Worm (Caenorhabditis elegans) whole organism, L4 larva: ENCODE measurements around the gene srh-172.

Source experiments
- F10B5.3 ChIP-seq: sonication (generic microtip); optimal IDR thresholded peaks from 2 replicates; lab custom pipeline; 2016; ENCODE audit warnings: mild to moderate bottlenecking, missing genetic modification characterization, missing compliant biosample characterization
- F26F4.8 ChIP-seq: fragments of 200-800 bp; sonication (Bioruptor generic); conservative IDR thresholded peaks from 2 replicates; pipeline ENCODE4 v1.3.6; 2022; ENCODE audit warnings: missing genetic modification characterization, missing compliant biosample characterization
- F37D6.2 ChIP-seq: sonication (generic microtip); optimal IDR thresholded peaks from 2 replicates; lab custom pipeline; 2016; ENCODE audit warnings: mild to moderate bottlenecking, missing genetic modification characterization, missing compliant biosample characterization
- F44E2.7 ChIP-seq: fragments of 200-800 bp; sonication (Bioruptor generic); IDR thresholded peaks from 2 replicates; pipeline ENCODE4 v2.1.2; 2022; ENCODE audit warnings: missing genetic modification characterization, missing compliant biosample characterization
- T26A8.4 ChIP-seq: fragments of 200-800 bp; sonication (Bioruptor generic); IDR thresholded peaks from 2 replicates; pipeline ENCODE4 v1.3.6; 2022; ENCODE audit warnings: missing genetic modification characterization, missing compliant biosample characterization
- Y105C5A.15 ChIP-seq: fragments of 200-800 bp; sonication (Bioruptor generic); IDR thresholded peaks from 2 replicates; pipeline ENCODE4 v1.3.6; 2022; ENCODE audit warnings: missing genetic modification characterization, missing compliant biosample characterization
- Y5F2A.4 ChIP-seq: fragments of 200-800 bp; sonication (Bioruptor generic); optimal IDR thresholded peaks from 2 replicates; lab custom pipeline; 2018; ENCODE audit warnings: mild to moderate bottlenecking, missing genetic modification characterization, missing compliant biosample characterization
- ama-1 ChIP-seq: fragments of 150-350 bp; optimal IDR thresholded peaks from 2 replicates; lab custom pipeline; 2014; ENCODE audit warnings: inconsistent platforms, mixed read lengths
- ceh-28 ChIP-seq: fragments of 150-350 bp; optimal IDR thresholded peaks from 2 replicates; lab custom pipeline; 2014; ENCODE audit warnings: missing biosample characterization, missing genetic modification reagents, missing genetic modification characterization
- ceh-32 ChIP-seq: sonication (generic microtip); optimal IDR thresholded peaks from 2 replicates; lab custom pipeline; 2016; ENCODE audit warnings: mild to moderate bottlenecking, missing genetic modification characterization, missing compliant biosample characterization; ENCODE audit not compliant: poor library complexity
- ces-1 ChIP-seq: fragments of 150-350 bp; sonication (generic microtip); optimal IDR thresholded peaks from 4 replicates; lab custom pipeline; 2014; ENCODE audit warnings: missing biosample characterization, missing genetic modification reagents, missing genetic modification characterization
- cey-2 ChIP-seq: sonication (generic microtip); optimal IDR thresholded peaks from 3 replicates; lab custom pipeline; 2017; ENCODE audit warnings: missing genetic modification characterization, mild to moderate bottlenecking, missing compliant biosample characterization, antibody characterized with exemption, borderline replicate concordance; ENCODE audit not compliant: insufficient read depth
- ctbp-1 ChIP-seq: fragments of 200-800 bp; sonication (Bioruptor generic); IDR thresholded peaks from 2 replicates; pipeline ENCODE4 v1.3.6; 2022; ENCODE audit warnings: missing genetic modification reagents, missing genetic modification characterization, missing compliant biosample characterization
- daf-12 ChIP-seq: fragments of 150-350 bp; optimal IDR thresholded peaks from 2 replicates; lab custom pipeline; 2014; ENCODE audit warnings: missing biosample characterization, missing genetic modification reagents, missing genetic modification characterization
- daf-16 ChIP-seq, 3 experiments: sonication (generic microtip); optimal IDR thresholded peaks; 2 replicates each; lab custom pipeline; 2016 to 2017; ENCODE audit warnings: missing genetic modification characterization in 3 of 3, missing genetic modification reagents in 3 of 3, mild to moderate bottlenecking in 2 of 3, missing compliant biosample characterization in 2 of 3, missing biosample characterization in 1 of 3, moderate library complexity in 1 of 3
- daf-8 ChIP-seq: fragments of 200-800 bp; sonication (Bioruptor generic); IDR thresholded peaks from 2 replicates; pipeline ENCODE4 v1.3.6; 2022; ENCODE audit warnings: missing genetic modification characterization, missing compliant biosample characterization
- dpl-1 ChIP-seq: fragments of 150-350 bp; optimal IDR thresholded peaks from 2 replicates; lab custom pipeline; 2014; ENCODE audit warnings: missing biosample characterization, missing genetic modification reagents, missing genetic modification characterization
- duxl-1 ChIP-seq: sonication (generic microtip); optimal IDR thresholded peaks from 2 replicates; lab custom pipeline; 2016; ENCODE audit warnings: mild to moderate bottlenecking, missing genetic modification characterization, moderate library complexity, missing compliant biosample characterization; ENCODE audit not compliant: poor library complexity
- egl-43 ChIP-seq: fragments of 200-800 bp; sonication (Bioruptor generic); IDR thresholded peaks from 2 replicates; pipeline ENCODE4 v1.3.6; 2022; ENCODE audit warnings: missing genetic modification reagents, missing genetic modification characterization, missing compliant biosample characterization
- fkh-10 ChIP-seq: fragments of 150-350 bp; optimal IDR thresholded peaks from 2 replicates; lab custom pipeline; 2014; ENCODE audit warnings: missing biosample characterization, missing genetic modification reagents, missing genetic modification characterization
- fos-1 ChIP-seq: fragments of 150-350 bp; optimal IDR thresholded peaks from 2 replicates; lab custom pipeline; 2014; ENCODE audit warnings: missing biosample characterization, missing genetic modification characterization
- gei-8 ChIP-seq: fragments of 200-800 bp; sonication (Bioruptor generic); optimal IDR thresholded peaks from 2 replicates; lab custom pipeline; 2018; ENCODE audit warnings: mild to moderate bottlenecking, missing genetic modification characterization, missing compliant biosample characterization
- hlh-11 ChIP-seq: fragments of 200-800 bp; sonication (Bioruptor generic); optimal IDR thresholded peaks from 2 replicates; lab custom pipeline; 2018; ENCODE audit warnings: mild to moderate bottlenecking, missing genetic modification characterization, missing compliant biosample characterization
- jun-1 ChIP-seq: fragments of 150-350 bp; optimal IDR thresholded peaks from 2 replicates; lab custom pipeline; 2014; ENCODE audit warnings: missing biosample characterization, missing genetic modification reagents, missing genetic modification characterization
- lin-1 ChIP-seq: fragments of 200-800 bp; sonication (Bioruptor generic); IDR thresholded peaks from 2 replicates; pipeline ENCODE4 v1.3.6; 2022; ENCODE audit warnings: missing genetic modification reagents, missing genetic modification characterization, missing compliant biosample characterization
- lin-29 ChIP-seq: fragments of 200-800 bp; sonication (Bioruptor generic); IDR thresholded peaks from 2 replicates; pipeline ENCODE4 v1.3.6; 2022; ENCODE audit warnings: missing genetic modification reagents, missing genetic modification characterization, missing compliant biosample characterization
- lir-3 ChIP-seq: sonication (generic microtip); optimal IDR thresholded peaks from 2 replicates; lab custom pipeline; 2016; ENCODE audit warnings: mild to moderate bottlenecking, missing genetic modification characterization, missing compliant biosample characterization
- lsy-2 ChIP-seq, 2 experiments: fragments of 150-350 bp in 1 of 2; sonication (generic microtip) in 1 of 2; optimal IDR thresholded peaks; 2 replicates each; lab custom pipeline; 2014 to 2017; ENCODE audit warnings: missing biosample characterization in 2 of 2, missing genetic modification characterization in 2 of 2
- madf-5 ChIP-seq, 2 experiments: fragments of 200-800 bp; sonication (Bioruptor generic); IDR thresholded peaks; 2 replicates each; pipeline ENCODE4 v1.3.6; 2022; ENCODE audit warnings: missing compliant biosample characterization in 2 of 2, missing genetic modification characterization in 2 of 2
- madf-9 ChIP-seq: fragments of 200-800 bp; sonication (Bioruptor generic); conservative IDR thresholded peaks from 2 replicates; pipeline ENCODE4 v1.3.6; 2022; ENCODE audit warnings: missing genetic modification reagents, missing genetic modification characterization, missing compliant biosample characterization
- mdl-1 ChIP-seq, 2 experiments: fragments of 150-350 bp in 1 of 2; sonication (generic microtip) in 1 of 2; optimal IDR thresholded peaks; 2 replicates each; lab custom pipeline; 2014 to 2017; ENCODE audit warnings: missing biosample characterization in 2 of 2, missing genetic modification characterization in 2 of 2
- mep-1 ChIP-seq: fragments of 150-350 bp; sonication (generic microtip); optimal IDR thresholded peaks from 3 replicates; lab custom pipeline; 2014; ENCODE audit warnings: missing biosample characterization, missing genetic modification characterization
- mxl-3 ChIP-seq: fragments of 200-800 bp; sonication (Bioruptor generic); optimal IDR thresholded peaks from 2 replicates; lab custom pipeline; 2018; ENCODE audit warnings: mild to moderate bottlenecking, missing genetic modification characterization, missing compliant biosample characterization
- nhr-102 ChIP-seq: sonication (generic microtip); optimal IDR thresholded peaks from 2 replicates; lab custom pipeline; 2016; ENCODE audit warnings: mild to moderate bottlenecking, missing genetic modification characterization, moderate library complexity, missing compliant biosample characterization
- nhr-42 ChIP-seq: fragments of 200-800 bp; sonication (Bioruptor generic); IDR thresholded peaks from 2 replicates; pipeline ENCODE4 v1.3.6; 2022; ENCODE audit warnings: missing genetic modification characterization, missing compliant biosample characterization
- nhr-48 ChIP-seq: sonication (generic microtip); optimal IDR thresholded peaks from 2 replicates; lab custom pipeline; 2016; ENCODE audit warnings: mild to moderate bottlenecking, missing genetic modification characterization, missing compliant biosample characterization
- nhr-6 ChIP-seq: fragments of 150-350 bp; optimal IDR thresholded peaks from 2 replicates; lab custom pipeline; 2014; ENCODE audit warnings: missing biosample characterization, missing genetic modification characterization
- nhr-76 ChIP-seq: fragments of 150-350 bp; optimal IDR thresholded peaks from 2 replicates; lab custom pipeline; 2014; ENCODE audit warnings: missing biosample characterization, missing genetic modification characterization
- pha-4 ChIP-seq, 2 experiments: fragments of 150-350 bp in 1 of 2; fragments of 200-800 bp in 1 of 2; sonication (Bioruptor generic) in 1 of 2; IDR thresholded peaks in 1 of 2; optimal IDR thresholded peaks in 1 of 2; 2 replicates each; pipeline versions ENCODE4 v1.3.6 to Lab custom; 2014 to 2022; ENCODE audit warnings: missing genetic modification characterization in 2 of 2, missing genetic modification reagents in 2 of 2, missing biosample characterization in 1 of 2, missing compliant biosample characterization in 1 of 2
- pqm-1 ChIP-seq: sonication (generic microtip); optimal IDR thresholded peaks from 2 replicates; lab custom pipeline; 2017; ENCODE audit warnings: missing biosample characterization, missing genetic modification characterization
- saeg-2 ChIP-seq: fragments of 200-800 bp; sonication (Bioruptor generic); IDR thresholded peaks from 2 replicates; pipeline ENCODE4 v1.3.6; 2022; ENCODE audit warnings: missing genetic modification reagents, missing genetic modification characterization, missing compliant biosample characterization
- skn-1 ChIP-seq: fragments of 150-350 bp; optimal IDR thresholded peaks from 2 replicates; lab custom pipeline; 2014; ENCODE audit warnings: missing biosample characterization, missing genetic modification characterization
- snpc-1.2 ChIP-seq: fragments of 200-800 bp; sonication (Bioruptor generic); IDR thresholded peaks from 2 replicates; pipeline ENCODE4 v1.3.6; 2022; ENCODE audit warnings: missing genetic modification reagents, missing genetic modification characterization, missing compliant biosample characterization
- snpc-4 ChIP-seq: fragments of 150-350 bp; optimal IDR thresholded peaks from 2 replicates; lab custom pipeline; 2014; ENCODE audit warnings: missing biosample characterization, missing genetic modification characterization
- spr-3 ChIP-seq: fragments of 200-800 bp; sonication (Bioruptor generic); optimal IDR thresholded peaks from 2 replicates; lab custom pipeline; 2018; ENCODE audit warnings: mild to moderate bottlenecking, missing genetic modification characterization, missing compliant biosample characterization
- unc-130 ChIP-seq: sonication (generic microtip); optimal IDR thresholded peaks from 2 replicates; lab custom pipeline; 2016; ENCODE audit warnings: missing genetic modification reagents, missing genetic modification characterization, missing compliant biosample characterization
- unc-39 ChIP-seq: sonication (generic microtip); optimal IDR thresholded peaks from 2 replicates; lab custom pipeline; 2017; ENCODE audit warnings: missing biosample characterization, missing genetic modification characterization
- vab-7 ChIP-seq: fragments of 200-800 bp; sonication (Bioruptor generic); IDR thresholded peaks from 2 replicates; pipeline ENCODE4 v1.3.6; 2022; ENCODE audit warnings: missing genetic modification reagents, missing genetic modification characterization, missing compliant biosample characterization
- zfp-3 ChIP-seq: fragments of 200-800 bp; sonication (Bioruptor generic); conservative IDR thresholded peaks from 2 replicates; pipeline ENCODE4 v1.3.6; 2022; ENCODE audit warnings: missing genetic modification reagents, missing genetic modification characterization, missing compliant biosample characterization
- zip-2 ChIP-seq: fragments of 150-350 bp; optimal IDR thresholded peaks from 2 replicates; lab custom pipeline; 2014; ENCODE audit warnings: missing biosample characterization, missing genetic modification characterization
- ztf-11 ChIP-seq: fragments of 150-350 bp; optimal IDR thresholded peaks from 2 replicates; lab custom pipeline; 2014; ENCODE audit warnings: missing biosample characterization, missing genetic modification characterization

Gene srh-172

ce11 chrV:20005724-20006132 is 46.9 kb downstream of the srh-172 start:
- TF ChIP-seq T26A8.4 (GFP tag; lab: Robert Waterston, UW) (peak; percentile 56; the same call in 1 of the 2 replicates), nhr-6 (tag; lab: Kevin White, UChicago) (peak; percentile 45), nhr-102 (no peak), mdl-1 (tag; optimal IDR thresholded peaks at IDR 0.05; lab: Kevin White, UChicago) (peak; percentile 87 to 90), fos-1 (tag; lab: Kevin White, UChicago) (no peak), snpc-1.2 (GFP tag; lab: Robert Waterston, UW) (no peak), ces-1 (no peak), ceh-28 (peak; percentile 71), vab-7 (GFP tag; lab: Robert Waterston, UW) (no peak), lir-3 (tag; lab: Kevin White, UChicago) (no peak), spr-3 (no peak), egl-43 (GFP tag; lab: Robert Waterston, UW) (no peak), nhr-48 (tag; lab: Kevin White, UChicago) (no peak), lin-1 (GFP tag; lab: Robert Waterston, UW) (no peak), hlh-11 (peak; percentile 86), ama-1 (lab: Kevin White, UChicago) (peak; percentile 3), duxl-1 (tag; lab: Kevin White, UChicago) (no peak), F10B5.3 (tag; lab: Kevin White, UChicago) (no peak), zfp-3 (no peak), F44E2.7 (no peak), unc-130 (GFP tag; lab: Kevin White, UChicago) (no peak), zip-2 (tag; lab: Kevin White, UChicago) (no peak), nhr-76 (tag; lab: Kevin White, UChicago) (no peak), ztf-11 (tag; lab: Kevin White, UChicago) (no peak), lin-29 (GFP tag; lab: Robert Waterston, UW) (no peak), pqm-1 (tag; lab: Kevin White, UChicago) (no peak), skn-1 (tag; lab: Kevin White, UChicago) (no peak), unc-39 (tag; lab: Kevin White, UChicago) (no peak), jun-1 (no peak), F26F4.8 (GFP tag; lab: Robert Waterston, UW) (no peak), dpl-1 (GFP tag; lab: Kevin White, UChicago) (peak; percentile 46), saeg-2 (GFP tag; lab: Robert Waterston, UW) (no peak), lsy-2 (tag; optimal IDR thresholded peaks at IDR 0.05; lab: Kevin White, UChicago) (peak in 1 of 2 experiments; percentile 73), daf-16 (GFP tag; optimal IDR thresholded peaks at IDR 0.05; lab: Kevin White, UChicago) (peak in 1 of 2 experiments; percentile 51), daf-16 (tag; optimal IDR thresholded peaks at IDR 0.05; lab: Kevin White, UChicago) (peak; percentile 73), daf-8 (GFP tag; lab: Robert Waterston, UW) (no peak), F37D6.2 (tag; lab: Kevin White, UChicago) (peak; percentile 70), madf-9 (GFP tag; lab: Robert Waterston, UW) (no peak), nhr-42 (GFP tag; lab: Robert Waterston, UW) (0 out of 2 replicates have a peak, but pooled peaks have one; percentile 14), Y105C5A.15 (GFP tag; lab: Robert Waterston, UW) (no peak), mxl-3 (peak; percentile 68), madf-5 (GFP tag; IDR thresholded peaks at IDR 0.05; lab: Robert Waterston, UW) (no peak), snpc-4 (no peak), ceh-32 (no peak), cey-2 (tag; lab: Kevin White, UChicago) (no peak), gei-8 (GFP tag; lab: Kevin White, UChicago) (no peak), fkh-10 (GFP tag; lab: Kevin White, UChicago) (peak; percentile 91), ctbp-1 (peak; percentile 77), daf-12 (no peak), Y5F2A.4 (GFP tag; lab: Kevin White, UChicago) (no peak), mep-1 (tag; lab: Kevin White, UChicago) (peak; percentile 79), pha-4 (GFP tag; IDR thresholded peaks at IDR 0.05; lab: Robert Waterston, UW) (no peak), pha-4 (tag; optimal IDR thresholded peaks at IDR 0.05; lab: Kevin White, UChicago) (peak; percentile 29)
